Fruit fly (Drosophila melanogaster): ENCODE results near the gene Mec2.

Mec2 gene

DNA sequence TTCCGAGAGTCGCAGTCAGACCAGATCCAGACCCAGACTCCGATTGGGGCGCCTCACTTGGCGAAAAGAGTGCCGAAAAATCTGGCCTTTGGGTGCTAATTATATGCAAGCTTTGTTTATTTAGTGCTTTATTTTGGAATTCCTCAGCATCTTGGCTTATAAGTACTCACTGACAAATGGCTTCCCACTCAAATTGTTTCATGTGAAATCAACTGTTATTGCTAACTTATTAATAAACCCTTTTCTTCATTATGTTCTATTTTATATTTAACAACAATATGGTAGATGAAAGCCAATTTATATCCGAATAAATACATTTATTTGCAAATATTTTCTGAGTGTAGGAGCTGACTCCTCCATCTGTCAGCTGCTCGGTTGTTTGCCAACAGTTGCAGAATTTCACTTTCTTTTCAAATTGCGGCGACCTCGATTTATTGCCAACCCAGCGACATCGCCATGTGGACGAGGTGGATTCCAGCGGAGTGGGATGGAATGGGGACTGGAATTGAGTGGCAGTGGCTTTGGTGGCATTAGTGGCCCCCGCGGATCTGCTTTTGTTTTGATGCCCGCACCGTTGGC is 42.1 kb downstream of the Mec2 start:
- TF ChIP-seq noc (tag; optimal IDR thresholded peaks at IDR 0.05) = no peak

DNA sequence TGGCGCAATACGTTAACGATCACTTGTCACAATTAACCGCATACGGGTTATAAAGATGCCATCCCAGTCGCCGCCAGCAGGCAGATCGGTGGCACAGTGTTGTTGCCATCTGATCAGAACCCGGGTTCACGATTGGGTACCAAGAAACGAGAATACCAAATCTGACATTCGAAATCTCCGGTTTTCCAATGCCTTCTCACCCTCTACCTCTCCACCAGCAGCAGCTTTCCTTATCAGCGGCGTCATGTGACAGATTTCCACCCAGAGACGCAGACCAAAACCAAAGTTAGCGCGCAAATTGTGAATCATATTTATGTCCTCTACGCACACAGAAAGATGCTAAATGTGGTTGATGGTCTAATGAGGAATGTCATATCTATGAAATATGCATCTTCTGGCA is 50.8 kb downstream of the Mec2 start:
- no peak for TF ChIP-seq noc (tag; optimal IDR thresholded peaks at IDR 0.05)

DNA sequence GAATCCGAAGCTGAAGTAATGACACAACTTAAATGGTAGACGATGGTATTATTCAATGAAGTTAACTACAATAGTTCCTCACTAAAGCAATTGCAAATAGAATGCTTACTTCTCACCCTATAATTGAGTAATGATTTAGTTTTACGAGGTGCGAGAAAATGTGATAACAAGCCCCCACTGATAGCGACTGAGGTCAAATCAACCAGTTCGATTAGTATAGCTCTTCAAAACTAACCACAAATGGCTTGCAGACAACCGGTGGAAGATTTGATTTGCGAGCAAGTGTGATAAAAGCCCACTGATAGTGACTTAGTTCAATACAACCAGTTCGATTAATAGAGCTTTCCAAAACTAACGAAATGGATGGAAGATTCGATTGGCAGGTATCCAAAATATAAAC is 51.5 kb downstream of the Mec2 start:
- no peak for TF ChIP-seq noc (tag; optimal IDR thresholded peaks at IDR 0.05)
